Fruit fly (Drosophila melanogaster) whole organism, embryonic: ENCODE results near the gene SPoCk.

Source experiments
- Blimp-1 ChIP-seq: fragments of 200-800 bp; sonication (Bioruptor generic); optimal IDR thresholded peaks from 3 replicates; lab custom pipeline; 2018; ENCODE audit warnings: missing biosample characterization, missing genetic modification characterization, mild to moderate bottlenecking, moderate library complexity, missing genetic modification reagents
- CG10267 ChIP-seq: fragments of 200-800 bp; sonication (Bioruptor generic); optimal IDR thresholded peaks from 2 replicates; lab custom pipeline; 2018; ENCODE audit warnings: missing biosample characterization, mild to moderate bottlenecking, missing genetic modification characterization, moderate library complexity
- CG10565 ChIP-seq: fragments of 200-800 bp; sonication (Bioruptor generic); optimal IDR thresholded peaks from 3 replicates; lab custom pipeline; 2016; ENCODE audit warnings: missing biosample characterization, mild to moderate bottlenecking, missing genetic modification characterization
- CG12104 ChIP-seq: fragments of 200-800 bp; sonication (Bioruptor generic); optimal IDR thresholded peaks from 3 replicates; lab custom pipeline; 2016; ENCODE audit warnings: missing biosample characterization, missing genetic modification characterization
- CG13296 ChIP-seq: fragments of 200-800 bp; sonication (Bioruptor generic); optimal IDR thresholded peaks from 3 replicates; lab custom pipeline; 2018; ENCODE audit warnings: missing biosample characterization, mild to moderate bottlenecking, missing genetic modification characterization
- CG14667 ChIP-seq: fragments of 200-800 bp; sonication (Bioruptor generic); IDR thresholded peaks from 2 replicates; pipeline ENCODE4 v1.3.6; 2022; ENCODE audit warnings: missing biosample characterization, missing genetic modification characterization
- CG15696 ChIP-seq: fragments of 200-800 bp; sonication (Bioruptor generic); optimal IDR thresholded peaks from 2 replicates; lab custom pipeline; 2019; ENCODE audit warnings: missing biosample characterization, mild to moderate bottlenecking, missing genetic modification characterization, moderate library complexity
- CG16813 ChIP-seq: fragments of 200-800 bp; sonication (Bioruptor generic); IDR thresholded peaks from 3 replicates; pipeline ENCODE4 v1.3.6; 2022; ENCODE audit warnings: missing biosample characterization, missing genetic modification characterization; ENCODE audit not compliant: partially characterized antibody
- CG17385 ChIP-seq: fragments of 200-800 bp; sonication (Bioruptor generic); optimal IDR thresholded peaks from 3 replicates; lab custom pipeline; 2018; ENCODE audit warnings: missing biosample characterization, mild to moderate bottlenecking, missing genetic modification characterization
- CG1792 ChIP-seq: fragments of 200-800 bp; sonication (Bioruptor generic); optimal IDR thresholded peaks from 2 replicates; lab custom pipeline; 2016; ENCODE audit warnings: missing biosample characterization, missing genetic modification characterization
- CG18599 ChIP-seq: fragments of 200-800 bp; sonication (Bioruptor generic); optimal IDR thresholded peaks from 3 replicates; lab custom pipeline; 2017; ENCODE audit warnings: missing biosample characterization, missing genetic modification characterization, mild to moderate bottlenecking, moderate library complexity, missing genetic modification reagents
- CG30020 ChIP-seq: fragments of 200-800 bp; optimal IDR thresholded peaks from 2 replicates; lab custom pipeline; 2019; ENCODE audit warnings: missing biosample characterization, mild to moderate bottlenecking, missing genetic modification characterization, moderate library complexity
- CG30431 ChIP-seq: fragments of 200-800 bp; sonication (Bioruptor generic); optimal IDR thresholded peaks from 2 replicates; lab custom pipeline; 2017; ENCODE audit warnings: missing biosample characterization, missing genetic modification characterization
- CG3163 ChIP-seq: fragments of 200-800 bp; sonication (Bioruptor generic); optimal IDR thresholded peaks from 3 replicates; lab custom pipeline; 2016; ENCODE audit warnings: missing biosample characterization, missing genetic modification characterization
- CG3847 ChIP-seq: fragments of 200-800 bp; sonication (Bioruptor generic); IDR thresholded peaks from 2 replicates; pipeline ENCODE4 v1.3.6; 2022; ENCODE audit warnings: missing biosample characterization, missing genetic modification characterization
- CG4404 ChIP-seq: fragments of 200-800 bp; sonication (Bioruptor generic); IDR thresholded peaks from 2 replicates; pipeline ENCODE4 v1.3.6; 2022; ENCODE audit warnings: missing biosample characterization, missing genetic modification characterization
- CG6813 ChIP-seq: fragments of 200-800 bp; sonication (Bioruptor generic); optimal IDR thresholded peaks from 2 replicates; lab custom pipeline; 2017; ENCODE audit warnings: missing biosample characterization, missing genetic modification characterization, mild to moderate bottlenecking, moderate library complexity, missing genetic modification reagents
- CG6854 ChIP-seq: fragments of 200-800 bp; sonication (Bioruptor generic); optimal IDR thresholded peaks from 3 replicates; lab custom pipeline; 2017; ENCODE audit warnings: missing biosample characterization, mild to moderate bottlenecking, missing genetic modification characterization
- CG8478 ChIP-seq: fragments of >200 bp; optimal IDR thresholded peaks from 2 replicates; lab custom pipeline; 2018
- CG9727 ChIP-seq: fragments of 200-800 bp; sonication (Bioruptor generic); optimal IDR thresholded peaks from 3 replicates; lab custom pipeline; 2017; ENCODE audit warnings: missing biosample characterization, mild to moderate bottlenecking, missing genetic modification characterization
- CoRest ChIP-seq: fragments of 200-800 bp; sonication (Bioruptor generic); optimal IDR thresholded peaks from 3 replicates; lab custom pipeline; 2018; ENCODE audit warnings: missing biosample characterization, mild to moderate bottlenecking, missing genetic modification characterization, moderate library complexity
- D19B ChIP-seq: fragments of 200-800 bp; sonication (Bioruptor generic); optimal IDR thresholded peaks from 2 replicates; lab custom pipeline; 2017; ENCODE audit warnings: missing biosample characterization, mild to moderate bottlenecking, missing genetic modification characterization
- E2f2 ChIP-seq: fragments of 200-800 bp; sonication (Bioruptor generic); IDR thresholded peaks from 2 replicates; pipeline ENCODE4 v1.3.6; 2022; ENCODE audit warnings: missing biosample characterization, missing genetic modification characterization
- HLHmδ ChIP-seq: fragments of 200-800 bp; sonication (Bioruptor generic); optimal IDR thresholded peaks from 2 replicates; lab custom pipeline; 2018; ENCODE audit warnings: missing biosample characterization, mild to moderate bottlenecking, missing genetic modification characterization, moderate library complexity
- Hand ChIP-seq: fragments of 200-800 bp; sonication (Bioruptor generic); optimal IDR thresholded peaks from 2 replicates; lab custom pipeline; 2017; ENCODE audit warnings: mild to moderate bottlenecking, missing biosample characterization, missing genetic modification reagents, missing genetic modification characterization
- HmgZ ChIP-seq: fragments of 200-800 bp; sonication (Bioruptor generic); optimal IDR thresholded peaks from 2 replicates; lab custom pipeline; 2018; ENCODE audit warnings: missing biosample characterization, mild to moderate bottlenecking, missing genetic modification characterization
- Lpt ChIP-seq: fragments of >200 bp; optimal IDR thresholded peaks from 2 replicates; lab custom pipeline; 2018; ENCODE audit warnings: missing biosample characterization, missing genetic modification characterization
- Mad ChIP-seq: fragments of 200-800 bp; sonication (Bioruptor generic); optimal IDR thresholded peaks from 2 replicates; lab custom pipeline; 2016; ENCODE audit warnings: missing biosample characterization, missing genetic modification characterization
- Nf-YA ChIP-seq: fragments of 200-800 bp; sonication (Bioruptor generic); IDR thresholded peaks from 2 replicates; pipeline ENCODE4 v1.3.6; 2022; ENCODE audit warnings: missing biosample characterization, missing genetic modification characterization
- Taf1 ChIP-seq: fragments of 200-800 bp; sonication (Bioruptor generic); IDR thresholded peaks from 2 replicates; pipeline ENCODE4 v1.3.6; 2022; ENCODE audit warnings: missing biosample characterization, missing genetic modification characterization
- Vsx1 ChIP-seq: fragments of 200-800 bp; sonication (Bioruptor generic); optimal IDR thresholded peaks from 2 replicates; lab custom pipeline; 2017; ENCODE audit warnings: missing biosample characterization, mild to moderate bottlenecking, missing genetic modification characterization, missing genetic modification reagents
- Xbp1 ChIP-seq: fragments of 200-800 bp; sonication (Bioruptor generic); optimal IDR thresholded peaks from 3 replicates; lab custom pipeline; 2016; ENCODE audit warnings: missing biosample characterization, mild to moderate bottlenecking, missing genetic modification characterization
- al ChIP-seq: fragments of 200-800 bp; sonication (Bioruptor generic); IDR thresholded peaks from 2 replicates; pipeline ENCODE4 v1.3.6; 2022; ENCODE audit warnings: missing biosample characterization, missing genetic modification characterization
- bowl ChIP-seq: fragments of 200-800 bp; sonication (Bioruptor generic); IDR thresholded peaks from 2 replicates; pipeline ENCODE4 v1.3.6; 2022; ENCODE audit warnings: missing biosample characterization, missing genetic modification characterization
- dmrt11E ChIP-seq: fragments of 200-800 bp; sonication (Bioruptor generic); optimal IDR thresholded peaks from 3 replicates; lab custom pipeline; 2018; ENCODE audit warnings: missing biosample characterization, mild to moderate bottlenecking, missing genetic modification characterization, moderate library complexity
- jing ChIP-seq: fragments of 200-800 bp; sonication (Bioruptor generic); optimal IDR thresholded peaks from 2 replicates; lab custom pipeline; 2018; ENCODE audit warnings: missing biosample characterization, mild to moderate bottlenecking, missing genetic modification characterization
- kay ChIP-seq: fragments of 200-800 bp; sonication (Bioruptor generic); optimal IDR thresholded peaks from 2 replicates; lab custom pipeline; 2016; ENCODE audit warnings: missing biosample characterization, missing genetic modification characterization
- kni ChIP-seq: fragments of 200-800 bp; sonication (Bioruptor generic); optimal IDR thresholded peaks from 3 replicates; lab custom pipeline; 2017; ENCODE audit warnings: mild to moderate bottlenecking, missing biosample characterization, missing genetic modification reagents, missing genetic modification characterization
- ranshi ChIP-seq: fragments of 200-800 bp; sonication (Bioruptor generic); IDR thresholded peaks from 2 replicates; pipeline ENCODE4 v1.3.6; 2022; ENCODE audit warnings: missing biosample characterization, missing genetic modification characterization
- schlank ChIP-seq: fragments of 200-800 bp; sonication (Bioruptor generic); optimal IDR thresholded peaks from 2 replicates; lab custom pipeline; 2018; ENCODE audit warnings: missing biosample characterization, mild to moderate bottlenecking, missing genetic modification characterization
- sim ChIP-seq: fragments of 200-800 bp; sonication (Bioruptor generic); IDR thresholded peaks from 2 replicates; pipeline ENCODE4 v1.3.6; 2022; ENCODE audit warnings: missing biosample characterization, missing genetic modification characterization
- slou ChIP-seq: fragments of 200-800 bp; sonication (Bioruptor generic); optimal IDR thresholded peaks from 3 replicates; lab custom pipeline; 2016; ENCODE audit warnings: missing biosample characterization, missing genetic modification characterization
- sug ChIP-seq: fragments of 200-800 bp; optimal IDR thresholded peaks from 2 replicates; lab custom pipeline; 2019; ENCODE audit warnings: missing biosample characterization, mild to moderate bottlenecking, missing genetic modification characterization, moderate library complexity

SPoCk gene

DNA sequence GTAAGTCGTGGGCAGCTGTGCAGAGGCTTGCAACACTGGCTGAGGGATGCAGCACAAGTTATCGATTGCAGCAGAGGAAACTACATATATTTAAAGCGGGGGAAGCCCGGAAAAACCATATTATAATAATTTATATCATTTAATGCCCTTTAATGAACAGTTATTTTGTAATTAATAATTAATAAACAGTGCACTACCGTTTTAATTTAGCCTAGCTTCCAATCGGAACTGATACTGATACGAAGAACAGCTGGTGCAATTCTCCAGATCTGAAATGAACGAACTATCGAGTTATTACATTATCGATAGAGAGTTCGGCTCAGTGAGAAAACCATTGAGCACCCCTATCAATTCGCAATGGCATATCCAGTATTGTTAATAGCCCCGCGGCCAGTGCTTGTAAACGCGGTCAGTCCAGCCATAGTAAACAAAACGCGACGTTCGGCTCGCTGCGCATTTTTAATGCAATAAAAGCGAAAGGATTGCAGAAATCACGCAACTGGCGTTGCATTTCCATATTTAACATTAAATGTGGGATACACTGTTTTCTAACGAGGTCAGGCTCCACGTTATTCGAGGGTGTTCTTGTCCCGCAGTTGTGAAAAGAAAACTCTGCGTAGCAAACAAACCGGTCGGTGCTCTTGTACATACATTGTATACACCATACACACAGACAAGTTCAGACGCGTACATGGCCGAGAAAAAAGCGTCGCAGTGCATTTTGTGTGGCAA, 7.7 kb upstream of the SPoCk start, which contains the start of gene CG7369 (continued):
- TF ChIP-seq dmrt11E (tag; lab: Kevin White, UChicago) = peak; percentile 72
- peak; percentile 61 for TF ChIP-seq schlank (tag; lab: Kevin White, UChicago)
- TF ChIP-seq D19B (GFP tag; lab: Kevin White, UChicago) = peak; percentile 70
- peak; percentile 24 for TF ChIP-seq CG6854 (GFP tag; lab: Kevin White, UChicago)
- TF ChIP-seq CG6813 = no peak
- TF ChIP-seq CG12104 (GFP tag; lab: Kevin White, UChicago) = peak; percentile 87
- TF ChIP-seq CG18599 (GFP tag; lab: Kevin White, UChicago) = peak; percentile 90
- TF ChIP-seq HmgZ (tag; lab: Kevin White, UChicago) = peak; percentile 88
- TF ChIP-seq kay = peak; percentile 76
- peak; percentile 88 for TF ChIP-seq sug
- peak; percentile 66 for TF ChIP-seq Vsx1 (GFP tag; lab: Kevin White, UChicago)
- TF ChIP-seq CG3163 (GFP tag; lab: Kevin White, UChicago) = peak; percentile 42
- TF ChIP-seq sim (GFP tag; lab: Robert Waterston, UW) = no peak
- peak; percentile 80 for TF ChIP-seq Mad (GFP tag; lab: Kevin White, UChicago)
- TF ChIP-seq Xbp1 = peak; percentile 85
- peak; percentile 86 for TF ChIP-seq CG4404
- TF ChIP-seq Hand (GFP tag; lab: Kevin White, UChicago) = no peak
- peak; percentile 91 for TF ChIP-seq CG3847 (GFP tag; lab: Robert Waterston, UW)
- TF ChIP-seq CG8478 (lab: Kevin White, UChicago) = no peak
- TF ChIP-seq CG1792 = peak; percentile 67
- TF ChIP-seq CG13296 (GFP tag; lab: Kevin White, UChicago) = peak; percentile 71
- TF ChIP-seq CG10565 (GFP tag; lab: Kevin White, UChicago) = no peak
- TF ChIP-seq ranshi (GFP tag; lab: Robert Waterston, UW) = peak; percentile 68; the same call in 1 of the 2 replicates
- TF ChIP-seq Nf-YA (GFP tag; lab: Robert Waterston, UW) = 0 out of 2 replicates have a peak, but pooled peaks have one; percentile 34
- peak; percentile 76 for TF ChIP-seq CG16813
- no peak for TF ChIP-seq Lpt (GFP tag; lab: Kevin White, UChicago)
- TF ChIP-seq kni (GFP tag; lab: Kevin White, UChicago) = peak; percentile 64
- peak; percentile 67 for TF ChIP-seq CG30431 (GFP tag; lab: Kevin White, UChicago)
- peak; percentile 86 for TF ChIP-seq CG30020 (tag; lab: Kevin White, UChicago)
- TF ChIP-seq CG14667 (GFP tag; lab: Robert Waterston, UW) = peak; percentile 65; the same call in 1 of the 2 replicates
- peak; percentile 68 for TF ChIP-seq E2f2 (GFP tag; lab: Robert Waterston, UW)
- TF ChIP-seq al = peak; percentile 76
- TF ChIP-seq CG17385 (GFP tag; lab: Kevin White, UChicago) = peak; percentile 68
- TF ChIP-seq slou = peak; percentile 76
- TF ChIP-seq jing = peak; percentile 52
- no peak for TF ChIP-seq bowl (GFP tag; lab: Robert Waterston, UW)
- peak; percentile 63 for TF ChIP-seq CG15696
- peak; percentile 97 for TF ChIP-seq CoRest (tag; lab: Kevin White, UChicago)
- peak; percentile 89 for TF ChIP-seq CG9727
- no peak for TF ChIP-seq Taf1
- TF ChIP-seq HLHmδ (GFP tag; lab: Kevin White, UChicago) = peak; percentile 41
- TF ChIP-seq Blimp-1 (GFP tag; lab: Kevin White, UChicago) = peak; percentile 88
- TF ChIP-seq CG10267 (tag; lab: Kevin White, UChicago) = peak; percentile 100
